Worm (Caenorhabditis elegans): ENCODE results near the gene rpm-1.

ce11 chrV:8767041-8767440, 52.7 kb downstream of the rpm-1 start:
- TF ChIP-seq dve-1 (tag; optimal IDR thresholded peaks at IDR 0.05; ENCODE audit: insufficient read depth) (no peak), pqm-1 (tag; optimal IDR thresholded peaks at IDR 0.05) (no peak), F49E8.2 (tag; optimal IDR thresholded peaks at IDR 0.05; ENCODE audit: borderline replicate concordance) (no peak), ces-1 (GFP tag; optimal IDR thresholded peaks at IDR 0.05) (no peak), arid-1 (GFP tag; conservative IDR thresholded peaks at IDR 0.05) (no peak), ceh-82 (tag; optimal IDR thresholded peaks at IDR 0.05) (no peak), ama-1 (optimal IDR thresholded peaks at IDR 0.05) (no peak), ctbp-1 (GFP tag; IDR thresholded peaks at IDR 0.05) (no peak)

Data from whole organism, L4 larva.